Worm (Caenorhabditis elegans) whole organism, L4 larva: ENCODE results near the gene T19H12.12.
"Not testable (repeated sequence)": the region's sequence is repeated elsewhere in the genome, so short reads cannot be mapped to it uniquely, and the experiment has no call there.

ENCODE experiments used
- D1046.2 ChIP-seq: fragments of 200-800 bp; sonication (Bioruptor generic); IDR thresholded peaks from 2 replicates; pipeline ENCODE4 v1.3.6; 2022; ENCODE audit warnings: missing genetic modification characterization, missing compliant biosample characterization
- F44E2.7 ChIP-seq: fragments of 200-800 bp; sonication (Bioruptor generic); IDR thresholded peaks from 2 replicates; pipeline ENCODE4 v2.1.2; 2022; ENCODE audit warnings: missing genetic modification characterization, missing compliant biosample characterization
- F49E8.2 ChIP-seq: sonication (generic microtip); optimal IDR thresholded peaks from 2 replicates; lab custom pipeline; 2016; ENCODE audit warnings: missing compliant biosample characterization, mild to moderate bottlenecking, missing genetic modification characterization, borderline replicate concordance
- R02D3.7 ChIP-seq: fragments of 150-350 bp; sonication (generic microtip); optimal IDR thresholded peaks from 3 replicates; lab custom pipeline; 2014; ENCODE audit warnings: missing biosample characterization, missing genetic modification characterization
- aha-1 ChIP-seq: fragments of 150-350 bp; peaks from one replicate; lab custom pipeline; 2014; ENCODE audit warnings: missing biosample characterization, missing genetic modification characterization
- attf-4 ChIP-seq: sonication (generic microtip); optimal IDR thresholded peaks from 3 replicates; lab custom pipeline; 2017; ENCODE audit warnings: missing biosample characterization, missing genetic modification characterization
- ces-1 ChIP-seq: fragments of 150-350 bp; sonication (generic microtip); optimal IDR thresholded peaks from 4 replicates; lab custom pipeline; 2014; ENCODE audit warnings: missing biosample characterization, missing genetic modification reagents, missing genetic modification characterization
- cey-2 ChIP-seq: sonication (generic microtip); optimal IDR thresholded peaks from 3 replicates; lab custom pipeline; 2017; ENCODE audit warnings: missing genetic modification characterization, mild to moderate bottlenecking, missing compliant biosample characterization, antibody characterized with exemption, borderline replicate concordance; ENCODE audit not compliant: insufficient read depth
- daf-16 ChIP-seq, 3 experiments: sonication (generic microtip); optimal IDR thresholded peaks; 2 replicates each; lab custom pipeline; 2016 to 2017; ENCODE audit warnings: missing genetic modification characterization in 3 of 3, missing genetic modification reagents in 3 of 3, mild to moderate bottlenecking in 2 of 3, missing compliant biosample characterization in 2 of 3, missing biosample characterization in 1 of 3, moderate library complexity in 1 of 3
- dmd-6 ChIP-seq: fragments of 200-800 bp; sonication (Bioruptor generic); IDR thresholded peaks from 2 replicates; pipeline ENCODE4 v1.3.6; 2022; ENCODE audit warnings: missing genetic modification reagents, missing genetic modification characterization, missing compliant biosample characterization
- hif-1 ChIP-seq, 2 experiments: sonication (generic microtip); optimal IDR thresholded peaks; 2 replicates each; lab custom pipeline; 2016 to 2017; ENCODE audit warnings: missing compliant biosample characterization in 2 of 2, missing genetic modification characterization in 2 of 2, missing genetic modification reagents in 2 of 2, missing genotype in 2 of 2, mild to moderate bottlenecking in 1 of 2
- hlh-30 ChIP-seq: sonication (generic microtip); optimal IDR thresholded peaks from 2 replicates; lab custom pipeline; 2017; ENCODE audit warnings: antibody characterized with exemption, mild to moderate bottlenecking, missing genetic modification characterization, missing compliant biosample characterization; ENCODE audit not compliant: insufficient read depth
- lin-15B ChIP-seq: fragments of 150-350 bp; sonication (generic microtip); optimal IDR thresholded peaks from 3 replicates; lab custom pipeline; 2014; ENCODE audit warnings: missing biosample characterization, missing genetic modification characterization
- lin-38 ChIP-seq: fragments of 200-800 bp; sonication (Bioruptor generic); IDR thresholded peaks from 2 replicates; pipeline ENCODE4 v1.3.6; 2022; ENCODE audit warnings: missing genetic modification reagents, missing genetic modification characterization, missing compliant biosample characterization
- lsy-2 ChIP-seq, 2 experiments: fragments of 150-350 bp in 1 of 2; sonication (generic microtip) in 1 of 2; optimal IDR thresholded peaks; 2 replicates each; lab custom pipeline; 2014 to 2017; ENCODE audit warnings: missing biosample characterization in 2 of 2, missing genetic modification characterization in 2 of 2
- madf-9 ChIP-seq: fragments of 200-800 bp; sonication (Bioruptor generic); conservative IDR thresholded peaks from 2 replicates; pipeline ENCODE4 v1.3.6; 2022; ENCODE audit warnings: missing genetic modification reagents, missing genetic modification characterization, missing compliant biosample characterization
- mdl-1 ChIP-seq, 2 experiments: fragments of 150-350 bp in 1 of 2; sonication (generic microtip) in 1 of 2; optimal IDR thresholded peaks; 2 replicates each; lab custom pipeline; 2014 to 2017; ENCODE audit warnings: missing biosample characterization in 2 of 2, missing genetic modification characterization in 2 of 2
- mep-1 ChIP-seq: fragments of 150-350 bp; sonication (generic microtip); optimal IDR thresholded peaks from 3 replicates; lab custom pipeline; 2014; ENCODE audit warnings: missing biosample characterization, missing genetic modification characterization
- nhr-102 ChIP-seq: sonication (generic microtip); optimal IDR thresholded peaks from 2 replicates; lab custom pipeline; 2016; ENCODE audit warnings: mild to moderate bottlenecking, missing genetic modification characterization, moderate library complexity, missing compliant biosample characterization
- nhr-11 ChIP-seq: fragments of 150-350 bp; optimal IDR thresholded peaks from 2 replicates; lab custom pipeline; 2014; ENCODE audit warnings: missing biosample characterization, missing genetic modification characterization
- nhr-28 ChIP-seq: fragments of 150-350 bp; optimal IDR thresholded peaks from 2 replicates; lab custom pipeline; 2014; ENCODE audit warnings: missing biosample characterization, missing genetic modification characterization
- nhr-42 ChIP-seq: fragments of 200-800 bp; sonication (Bioruptor generic); IDR thresholded peaks from 2 replicates; pipeline ENCODE4 v1.3.6; 2022; ENCODE audit warnings: missing genetic modification characterization, missing compliant biosample characterization
- nhr-48 ChIP-seq: sonication (generic microtip); optimal IDR thresholded peaks from 2 replicates; lab custom pipeline; 2016; ENCODE audit warnings: mild to moderate bottlenecking, missing genetic modification characterization, missing compliant biosample characterization
- nhr-77 ChIP-seq: fragments of 150-350 bp; optimal IDR thresholded peaks from 2 replicates; lab custom pipeline; 2014; ENCODE audit warnings: missing biosample characterization, missing genetic modification characterization
- unc-130 ChIP-seq: sonication (generic microtip); optimal IDR thresholded peaks from 2 replicates; lab custom pipeline; 2016; ENCODE audit warnings: missing genetic modification reagents, missing genetic modification characterization, missing compliant biosample characterization
- unc-62 ChIP-seq, 3 experiments: fragments of 150-350 bp in 1 of 3; sonication (generic microtip); optimal IDR thresholded peaks in 2 of 3; peaks in 1 of 3; 1 replicate in 1 of 3; 2 replicates in 2 of 3; lab custom pipeline; 2014 to 2017; ENCODE audit warnings: missing biosample characterization in 3 of 3, missing genetic modification characterization in 3 of 3, missing genetic modification reagents in 3 of 3, missing genotype in 1 of 3
- zag-1 ChIP-seq: fragments of 150-350 bp; optimal IDR thresholded peaks from 2 replicates; lab custom pipeline; 2014; ENCODE audit warnings: missing biosample characterization, missing genetic modification characterization
- zfp-2 ChIP-seq: sonication (generic microtip); optimal IDR thresholded peaks from 2 replicates; lab custom pipeline; 2016; ENCODE audit warnings: mild to moderate bottlenecking, missing genetic modification characterization, missing compliant biosample characterization
- zip-11 ChIP-seq: fragments of 200-800 bp; sonication (Bioruptor generic); IDR thresholded peaks from 2 replicates; pipeline ENCODE4 v1.3.6; 2022; ENCODE audit warnings: missing genetic modification characterization, missing compliant biosample characterization
- ztf-11 ChIP-seq: fragments of 150-350 bp; optimal IDR thresholded peaks from 2 replicates; lab custom pipeline; 2014; ENCODE audit warnings: missing biosample characterization, missing genetic modification characterization
- ztf-7 ChIP-seq: fragments of 150-350 bp; optimal IDR thresholded peaks from 2 replicates; lab custom pipeline; 2014; ENCODE audit warnings: missing biosample characterization, missing genetic modification characterization

T19H12.12 gene

DNA sequence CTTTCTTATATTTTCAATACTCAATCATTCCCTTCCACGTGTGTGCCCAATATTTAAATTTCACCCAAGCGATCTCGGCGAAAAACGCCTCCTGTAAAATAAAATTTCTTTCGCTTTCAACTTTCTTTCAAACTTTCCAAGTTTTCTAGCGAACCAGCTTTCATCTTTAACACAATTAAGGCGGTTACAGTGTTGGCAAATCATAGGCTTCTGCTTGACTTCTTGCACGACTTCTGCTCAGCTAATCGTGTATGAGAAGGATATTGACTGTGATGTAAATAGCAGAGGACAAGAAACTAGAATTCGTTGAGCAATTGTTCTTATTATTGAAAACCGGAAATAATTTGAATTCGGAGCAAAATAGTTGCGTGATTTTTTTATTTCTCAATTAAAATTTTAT lies 6.7 kb downstream of the T19H12.12 start:
- no peak for TF ChIP-seq lin-15B (tag; lab: Kevin White, UChicago)
- TF ChIP-seq F49E8.2: peak; percentile 30
- peak; percentile 60 for TF ChIP-seq lin-38 (GFP tag; lab: Robert Waterston, UW)
- no peak for TF ChIP-seq zfp-2
- TF ChIP-seq unc-130 (GFP tag; lab: Kevin White, UChicago): peak; percentile 26

DNA sequence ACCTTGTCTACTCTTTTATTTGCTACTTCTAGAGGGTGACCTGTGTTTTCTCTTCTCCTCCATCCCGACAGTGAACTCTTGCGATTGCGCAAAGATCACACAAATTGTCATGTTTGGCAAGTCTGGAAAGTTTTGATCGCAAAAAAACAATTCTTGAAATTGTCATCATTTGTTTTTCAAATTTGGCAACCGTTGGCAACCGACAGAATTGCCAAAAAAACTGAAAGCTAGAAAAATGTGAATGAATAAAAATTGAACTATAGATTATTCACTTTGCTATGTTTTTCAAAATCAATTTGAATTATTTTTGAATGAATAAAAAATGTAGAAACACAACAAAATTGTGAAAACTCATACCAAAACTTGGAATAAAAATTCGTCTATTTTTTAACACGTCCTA lies 10.4 kb downstream of the T19H12.12 start, which contains the start of gene ugt-11:
ugt-11 (minus strand) TSS at position 101 of the 400 bp plus-strand sequence.
- TF ChIP-seq aha-1 (tag; lab: Kevin White, UChicago): peak; percentile 21
- TF ChIP-seq F44E2.7 (GFP tag; lab: Robert Waterston, UW): no peak

DNA sequence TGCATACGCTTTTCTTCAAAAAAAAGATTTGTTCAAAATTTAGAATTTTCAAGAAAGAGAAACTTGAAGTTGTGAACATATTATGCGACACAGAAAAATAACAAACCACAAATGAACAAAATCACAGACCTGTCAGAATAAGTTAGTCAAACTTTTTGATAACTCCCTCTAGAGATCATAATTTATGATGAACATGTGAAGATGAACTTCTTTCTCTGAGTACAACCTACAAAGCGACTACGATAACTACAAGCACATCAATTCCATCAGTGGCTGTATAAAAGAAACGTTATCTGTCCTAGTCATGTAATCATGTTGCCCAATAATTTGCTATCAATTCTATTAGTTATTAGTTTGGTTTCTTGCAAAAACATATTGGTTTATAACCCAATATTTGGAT lies 11.2 kb downstream of the T19H12.12 start, which contains the start of gene ugt-9:
ugt-9 (plus strand) TSS at position 305 of the 400 bp plus-strand sequence.
- TF ChIP-seq daf-16 (GFP tag; optimal IDR thresholded peaks at IDR 0.05; lab: Kevin White, UChicago): no peak
- peak; percentile 17 for TF ChIP-seq daf-16 (tag; optimal IDR thresholded peaks at IDR 0.05; lab: Kevin White, UChicago)
- TF ChIP-seq nhr-77 (tag; lab: Kevin White, UChicago): peak; percentile 53
- TF ChIP-seq hif-1 (tag; optimal IDR thresholded peaks at IDR 0.05; lab: Kevin White, UChicago): no peak
- TF ChIP-seq unc-62 (GFP tag; optimal IDR thresholded peaks at IDR 0.05 in 1 of 2; lab: Kevin White, UChicago): peak in 1 of 2 experiments; percentile 84
- no peak for TF ChIP-seq unc-62 (tag; optimal IDR thresholded peaks at IDR 0.05; lab: Kevin White, UChicago)
- peak; percentile 99 for TF ChIP-seq nhr-28 (tag; lab: Kevin White, UChicago)
- no peak for TF ChIP-seq nhr-102 (tag; lab: Kevin White, UChicago)
- TF ChIP-seq ces-1 (GFP tag; lab: Kevin White, UChicago): no peak

DNA sequence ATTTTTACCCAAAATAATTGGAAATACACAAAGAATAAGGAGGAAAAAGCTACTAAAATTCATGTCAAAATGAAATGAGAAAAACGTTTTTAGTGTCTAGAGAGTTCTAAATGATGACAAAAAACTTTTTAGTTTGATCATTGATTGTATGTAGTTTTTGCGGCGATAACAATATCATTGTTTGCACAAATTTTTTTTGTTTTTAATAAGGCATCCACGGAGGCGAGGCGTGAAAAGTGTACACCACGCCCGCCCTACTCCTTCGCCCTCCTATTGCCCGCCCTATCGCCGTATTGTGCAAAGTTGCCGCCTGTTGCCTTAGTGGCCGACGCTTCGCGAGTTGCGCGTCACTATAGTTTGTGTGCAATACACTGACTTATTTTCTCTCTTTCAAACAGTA lies 15.4 kb downstream of the T19H12.12 start, which contains the start of gene ugt-10:
ugt-10 (minus strand) TSS at position 101 of the 400 bp plus-strand sequence.
- peak in 1 of 2 experiments; percentile 75 for TF ChIP-seq unc-62 (GFP tag; optimal IDR thresholded peaks at IDR 0.05 in 1 of 2; lab: Kevin White, UChicago)
- not testable (repeated sequence) for TF ChIP-seq unc-62 (tag; optimal IDR thresholded peaks at IDR 0.05; lab: Kevin White, UChicago)

DNA sequence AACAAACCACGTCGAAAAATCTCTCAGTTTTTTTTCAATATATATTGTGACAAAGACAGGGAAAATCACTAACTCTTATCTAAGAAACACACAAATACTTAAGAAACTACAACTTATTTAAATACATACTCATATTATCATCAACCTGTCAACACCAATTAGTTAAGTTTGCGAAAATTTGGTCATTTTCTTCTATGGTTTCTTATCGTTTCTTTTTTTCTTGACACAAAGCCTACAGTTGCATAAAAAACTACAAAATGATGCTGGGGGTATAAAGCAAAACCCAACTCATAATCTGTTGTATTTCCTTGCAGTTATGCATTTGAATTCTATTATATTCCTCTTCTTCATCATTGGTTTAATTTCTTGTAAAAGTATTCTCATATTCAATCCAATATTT lies 16.5 kb downstream of the T19H12.12 start, which contains the start of gene ugt-67:
ugt-67 (plus strand) TSS at position 301 of the 400 bp plus-strand sequence.
- TF ChIP-seq dmd-6 (GFP tag; lab: Robert Waterston, UW): no peak
- peak; percentile 7 for TF ChIP-seq nhr-28 (tag; lab: Kevin White, UChicago)

DNA sequence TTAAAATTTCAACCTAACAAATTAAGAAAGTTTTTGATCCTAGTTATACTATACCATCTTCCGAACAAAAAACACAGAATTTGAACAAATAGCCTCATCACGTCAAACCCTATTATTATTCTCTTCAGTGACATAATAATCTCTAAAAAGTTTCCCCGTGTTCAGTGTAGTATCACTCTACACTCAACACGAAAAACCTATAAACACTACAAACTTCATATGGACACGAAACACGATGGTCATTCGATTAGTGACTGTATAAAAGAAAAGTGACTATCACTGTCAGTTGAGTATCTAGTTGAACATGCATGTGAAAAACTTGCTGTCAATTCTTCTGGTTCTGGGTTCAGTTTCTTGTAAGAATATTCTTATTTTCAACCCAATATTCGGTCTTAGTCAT lies 19.1 kb downstream of the T19H12.12 start, which contains the start of gene ugt-8:
ugt-8 (plus strand) TSS at position 235 of the 400 bp plus-strand sequence.
- peak; percentile 100 for TF ChIP-seq nhr-28 (tag; lab: Kevin White, UChicago)
- no peak for TF ChIP-seq attf-4
- TF ChIP-seq mdl-1 (tag; optimal IDR thresholded peaks at IDR 0.05; lab: Kevin White, UChicago): peak in 1 of 2 experiments; percentile 0

DNA sequence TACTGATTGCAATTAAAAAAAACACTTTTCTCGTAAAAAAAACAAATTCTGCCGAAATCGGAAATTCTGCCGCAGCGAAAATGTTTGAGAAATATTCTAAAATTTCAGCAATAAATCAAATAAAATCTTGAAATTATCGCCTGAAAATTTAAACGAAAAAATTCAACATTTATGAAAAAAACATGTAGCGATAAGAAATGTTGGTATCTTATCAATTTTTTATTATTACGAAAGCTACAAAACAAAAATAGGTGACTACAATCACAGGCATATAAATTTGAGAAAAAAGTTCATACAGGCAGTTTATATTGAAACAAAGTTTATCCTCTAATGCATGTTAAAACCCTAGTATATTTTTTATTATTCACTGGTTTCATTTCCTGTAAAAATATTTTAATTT lies 21.4 kb downstream of the T19H12.12 start, which contains the start of gene ugt-14:
ugt-14 (plus strand) TSS at position 301 of the 400 bp plus-strand sequence.
- TF ChIP-seq D1046.2 (GFP tag; lab: Robert Waterston, UW) (no peak), nhr-42 (GFP tag; lab: Robert Waterston, UW) (no peak), nhr-48 (tag; lab: Kevin White, UChicago) (no peak), nhr-28 (tag; lab: Kevin White, UChicago) (peak; percentile 88), nhr-11 (tag; lab: Kevin White, UChicago) (no peak), daf-16 (GFP tag; optimal IDR thresholded peaks at IDR 0.05; lab: Kevin White, UChicago) (no peak), daf-16 (tag; optimal IDR thresholded peaks at IDR 0.05; lab: Kevin White, UChicago) (no peak), cey-2 (no peak), ztf-11 (no peak), madf-9 (no peak)

DNA sequence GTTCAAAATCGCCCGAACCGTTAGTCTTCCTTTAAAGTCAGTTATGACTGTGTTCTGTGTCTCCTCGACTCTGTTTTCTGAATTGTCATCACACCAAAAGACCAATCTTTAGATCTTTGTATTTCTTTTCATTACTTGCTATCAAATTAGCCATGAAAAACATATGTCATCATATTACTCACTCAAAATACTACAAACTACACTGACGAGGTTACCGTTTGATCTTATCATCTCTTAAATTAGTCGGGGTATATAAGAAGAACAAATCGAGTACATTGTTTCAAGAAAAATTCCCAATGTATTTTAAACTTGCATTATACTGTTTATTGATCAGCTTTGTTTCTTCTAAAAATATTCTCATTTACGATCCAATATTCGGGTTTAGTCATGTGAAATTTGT lies 24.0 kb downstream of the T19H12.12 start, which contains the start of gene ugt-13:
ugt-13 (plus strand) TSS at position 294 of the 400 bp plus-strand sequence.
- TF ChIP-seq lsy-2 (tag; optimal IDR thresholded peaks at IDR 0.05; lab: Kevin White, UChicago) (peak in 1 of 2 experiments; percentile 28), R02D3.7 (tag; lab: Kevin White, UChicago) (no peak), nhr-28 (tag; lab: Kevin White, UChicago) (peak; percentile 94), ztf-7 (peak; percentile 97), nhr-48 (tag; lab: Kevin White, UChicago) (peak; percentile 39), mep-1 (tag; lab: Kevin White, UChicago) (peak; percentile 61), lin-15B (tag; lab: Kevin White, UChicago) (no peak), nhr-102 (tag; lab: Kevin White, UChicago) (peak; percentile 33), zag-1 (tag; lab: Kevin White, UChicago) (no peak), cey-2 (peak; percentile 47), aha-1 (tag; lab: Kevin White, UChicago) (peak; percentile 73), hlh-30 (tag; lab: Kevin White, UChicago) (peak; percentile 9), zip-11 (GFP tag; lab: Robert Waterston, UW) (no peak), nhr-11 (tag; lab: Kevin White, UChicago) (no peak)
- TF ChIP-seq, all 104 proteins: peak for 9
